Fruit fly (Drosophila melanogaster): ENCODE data around the gene Afti.

Afti gene

dm6 chr3R:14357405-14357804 is 30.9 kb upstream of the Afti start (continued):
- no peak for TF ChIP-seq CG6791 (GFP tag; IDR thresholded peaks at IDR 0.05; ENCODE audit: partially characterized antibody)
- TF ChIP-seq sr (GFP tag; IDR thresholded peaks at IDR 0.05), result no peak
- peak; percentile 43; the same call in 2 of the 3 replicates for TF ChIP-seq so (GFP tag; IDR thresholded peaks at IDR 0.05)
- TF ChIP-seq br (optimal IDR thresholded peaks at IDR 0.05), result no peak
- TF ChIP-seq CG6254 (GFP tag; optimal IDR thresholded peaks at IDR 0.05), result no peak
- peak; percentile 20 for TF ChIP-seq caup (GFP tag; optimal IDR thresholded peaks at IDR 0.05; ENCODE audit: severe bottlenecking)
- no peak for TF ChIP-seq fd3F (GFP tag; optimal IDR thresholded peaks at IDR 0.05)
- TF ChIP-seq CG18599 (GFP tag; optimal IDR thresholded peaks at IDR 0.05), result peak; percentile 74
- no peak for TF ChIP-seq CG10274 (GFP tag; optimal IDR thresholded peaks at IDR 0.05)
- TF ChIP-seq ranshi (GFP tag; IDR thresholded peaks at IDR 0.05), result peak; percentile 58; the same call in 1 of the 2 replicates
- TF ChIP-seq CG4424 (GFP tag; optimal IDR thresholded peaks at IDR 0.05), result peak; percentile 25
- TF ChIP-seq gfzf (GFP tag; optimal IDR thresholded peaks at IDR 0.05), result no peak
- TF ChIP-seq CG30403 (GFP tag; optimal IDR thresholded peaks at IDR 0.05), result peak; percentile 26
- TF ChIP-seq NK7.1 (GFP tag; optimal IDR thresholded peaks at IDR 0.05), result peak; percentile 16
- TF ChIP-seq CG10321 (GFP tag; IDR thresholded peaks at IDR 0.05), result no peak
- no peak for TF ChIP-seq CG7786 (GFP tag; optimal IDR thresholded peaks at IDR 0.05)
- TF ChIP-seq otp (GFP tag; IDR thresholded peaks at IDR 0.05), result peak; percentile 21; the same call in 1 of the 3 replicates
- TF ChIP-seq tin (GFP tag; optimal IDR thresholded peaks at IDR 0.05), result peak; percentile 45
- no peak for TF ChIP-seq CG4707 (GFP tag; optimal IDR thresholded peaks at IDR 0.05)
- TF ChIP-seq Camta (GFP tag; optimal IDR thresholded peaks at IDR 0.05), result no peak
- TF ChIP-seq CG13894 (tag; optimal IDR thresholded peaks at IDR 0.05), result peak; percentile 20
- TF ChIP-seq klu (GFP tag; IDR thresholded peaks at IDR 0.05), result 0 out of 2 replicates have a peak, but pooled peaks have one; percentile 19
- TF ChIP-seq CG14441 (GFP tag; IDR thresholded peaks at IDR 0.05), result peak; percentile 50; the same call in 1 of the 2 replicates
- TF ChIP-seq rib (GFP tag; IDR thresholded peaks at IDR 0.05), result no peak
- TF ChIP-seq Dll (GFP tag; IDR thresholded peaks at IDR 0.05; ENCODE audit: partially characterized antibody), result no peak
- TF ChIP-seq CG9932 (GFP tag; IDR thresholded peaks at IDR 0.05), result no peak
- no peak for TF ChIP-seq chn (GFP tag; optimal IDR thresholded peaks at IDR 0.05)
- TF ChIP-seq shn (GFP tag; optimal IDR thresholded peaks at IDR 0.05), result no peak
- no peak for TF ChIP-seq ham (GFP tag; IDR thresholded peaks at IDR 0.05)
- TF ChIP-seq B-H1 (GFP tag; IDR thresholded peaks at IDR 0.05), result peak; percentile 45; the same call in 1 of the 3 replicates
- TF ChIP-seq Antp (GFP tag; optimal IDR thresholded peaks at IDR 0.05), result no peak
- no peak for TF ChIP-seq CG6272 (GFP tag; IDR thresholded peaks at IDR 0.05)
- peak; percentile 40 for TF ChIP-seq CG3847 (GFP tag; IDR thresholded peaks at IDR 0.05)
- no peak for TF ChIP-seq cas (GFP tag; IDR thresholded peaks at IDR 0.05)
- TF ChIP-seq CG10431 (GFP tag; optimal IDR thresholded peaks at IDR 0.05), result no peak
- no peak for TF ChIP-seq CG10462 (GFP tag; optimal IDR thresholded peaks at IDR 0.05)
- peak; percentile 56 for TF ChIP-seq CG2678 (tag; optimal IDR thresholded peaks at IDR 0.05)
- no peak for TF ChIP-seq ftz-f1 (GFP tag; optimal IDR thresholded peaks at IDR 0.05)
- no peak for TF ChIP-seq CG33557 (GFP tag; optimal IDR thresholded peaks at IDR 0.05)
- peak; percentile 11 for TF ChIP-seq Elba2 (GFP tag; optimal IDR thresholded peaks at IDR 0.05)
- no peak for TF ChIP-seq CG4360 (GFP tag; IDR thresholded peaks at IDR 0.05)
- peak; percentile 49 for TF ChIP-seq CG9727 (GFP tag; optimal IDR thresholded peaks at IDR 0.05)
- TF ChIP-seq Fer3 (tag; optimal IDR thresholded peaks at IDR 0.05), result peak; percentile 54
- peak; percentile 15; the same call in 1 of the 4 replicates for TF ChIP-seq Gug (GFP tag; IDR thresholded peaks at IDR 0.05)
- no peak for TF ChIP-seq pum (GFP tag; optimal IDR thresholded peaks at IDR 0.05)
- peak; percentile 58 for TF ChIP-seq CG32772 (GFP tag; IDR thresholded peaks at IDR 0.05)
- TF ChIP-seq NFAT (GFP tag; IDR thresholded peaks at IDR 0.05), result no peak
- no peak for TF ChIP-seq CG6654 (GFP tag; optimal IDR thresholded peaks at IDR 0.05)
- no peak for TF ChIP-seq Gsc (GFP tag; IDR thresholded peaks at IDR 0.05)
- TF ChIP-seq p53 (GFP tag; optimal IDR thresholded peaks at IDR 0.05), result no peak
- TF ChIP-seq CG11085 (GFP tag; IDR thresholded peaks at IDR 0.05), result no peak
- no peak for TF ChIP-seq CG8359 (GFP tag; optimal IDR thresholded peaks at IDR 0.05; ENCODE audit: borderline replicate concordance)

Data from whole organism, embryonic.